Worm (Caenorhabditis elegans) whole organism, L4/young adult: Measurements from ENCODE around the gene rgs-1.

Experiments
- W03F9.2 ChIP-seq: fragments of 150-350 bp; optimal IDR thresholded peaks from 2 replicates; lab custom pipeline; 2014; ENCODE audit warnings: missing biosample characterization, missing genetic modification characterization
- dao-5 ChIP-seq: sonication (generic microtip); optimal IDR thresholded peaks from 2 replicates; lab custom pipeline; 2016; ENCODE audit warnings: missing genotype, missing genetic modification characterization, moderate library complexity, missing compliant biosample characterization
- him-1 ChIP-seq: sonication (generic microtip); optimal IDR thresholded peaks from 2 replicates; lab custom pipeline; 2016; ENCODE audit warnings: missing genotype, missing genetic modification reagents, missing genetic modification characterization, missing compliant biosample characterization

DNA sequence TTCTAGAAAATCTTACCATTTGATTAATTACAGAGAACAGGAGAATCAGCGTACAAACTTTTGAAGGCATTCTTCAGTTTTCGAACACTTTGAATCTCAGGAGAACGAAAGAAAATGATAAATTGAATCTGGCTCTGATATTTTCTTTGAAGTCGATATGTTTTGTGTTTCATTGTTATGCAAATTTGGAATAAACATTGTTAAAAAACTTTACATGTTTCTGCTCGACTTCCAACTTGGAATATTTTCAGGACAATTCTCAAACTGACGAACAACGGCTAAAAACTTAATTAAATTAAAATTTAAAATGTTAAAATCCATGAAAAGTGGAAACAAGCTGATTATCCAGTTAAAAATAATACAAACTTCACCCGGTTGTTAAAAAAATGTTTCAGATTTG, 28.0 kb downstream of the rgs-1 start, which contains the start of gene C05B5.1:
- no peak for TF ChIP-seq him-1 (tag; lab: Kevin White, UChicago)
- no peak for TF ChIP-seq dao-5 (tag; lab: Kevin White, UChicago)
- no peak for TF ChIP-seq W03F9.2 (tag; lab: Kevin White, UChicago)
